Worm (Caenorhabditis elegans): ENCODE data around the gene sre-38.

- TF ChIP-seq egl-27 (tag; optimal IDR thresholded peaks at IDR 0.05) (no peak), lin-39 (tag; optimal IDR thresholded peaks at IDR 0.05) (no peak)
Observed at ce11 chrII:12489903-12490302, 32.5 kb downstream of the sre-38 start, which contains the start of gene T21B4.15.

All from whole organism, L3 larva.